Worm (Caenorhabditis elegans) whole organism, L4 larva: ENCODE measurements around the gene egl-1.

Experiments
- F26F4.8 ChIP-seq: fragments of 200-800 bp; sonication (Bioruptor generic); conservative IDR thresholded peaks from 2 replicates; pipeline ENCODE4 v1.3.6; 2022; ENCODE audit warnings: missing genetic modification characterization, missing compliant biosample characterization
- F37D6.2 ChIP-seq: sonication (generic microtip); optimal IDR thresholded peaks from 2 replicates; lab custom pipeline; 2016; ENCODE audit warnings: mild to moderate bottlenecking, missing genetic modification characterization, missing compliant biosample characterization
- T26A8.4 ChIP-seq: fragments of 200-800 bp; sonication (Bioruptor generic); IDR thresholded peaks from 2 replicates; pipeline ENCODE4 v1.3.6; 2022; ENCODE audit warnings: missing genetic modification characterization, missing compliant biosample characterization
- Y105C5A.15 ChIP-seq: fragments of 200-800 bp; sonication (Bioruptor generic); IDR thresholded peaks from 2 replicates; pipeline ENCODE4 v1.3.6; 2022; ENCODE audit warnings: missing genetic modification characterization, missing compliant biosample characterization
- Y48G9A.11 ChIP-seq: fragments of 200-800 bp; sonication (Bioruptor generic); IDR thresholded peaks from 2 replicates; pipeline ENCODE4 v1.3.6; 2022; ENCODE audit warnings: missing genetic modification reagents, missing genetic modification characterization, missing compliant biosample characterization
- ZK546.5 ChIP-seq, 2 experiments: sonication (generic microtip); optimal IDR thresholded peaks; 2 replicates each; lab custom pipeline; 2017; ENCODE audit warnings: missing biosample characterization in 2 of 2, missing genetic modification characterization in 2 of 2
- aha-1 ChIP-seq: fragments of 150-350 bp; peaks from one replicate; lab custom pipeline; 2014; ENCODE audit warnings: missing biosample characterization, missing genetic modification characterization
- ama-1 ChIP-seq: fragments of 150-350 bp; optimal IDR thresholded peaks from 2 replicates; lab custom pipeline; 2014; ENCODE audit warnings: inconsistent platforms, mixed read lengths
- arid-1 ChIP-seq: fragments of 200-800 bp; sonication (Bioruptor generic); conservative IDR thresholded peaks from 2 replicates; pipeline ENCODE4 v1.3.6; 2022; ENCODE audit warnings: missing genetic modification reagents, missing genetic modification characterization, missing compliant biosample characterization
- ceh-20 ChIP-seq: fragments of 200-800 bp; sonication (Bioruptor generic); IDR thresholded peaks from 2 replicates; pipeline ENCODE4 v1.3.6; 2022; ENCODE audit warnings: missing genetic modification reagents, missing genetic modification characterization, missing compliant biosample characterization
- ceh-32 ChIP-seq: sonication (generic microtip); optimal IDR thresholded peaks from 2 replicates; lab custom pipeline; 2016; ENCODE audit warnings: mild to moderate bottlenecking, missing genetic modification characterization, missing compliant biosample characterization; ENCODE audit not compliant: poor library complexity
- ceh-82 ChIP-seq: sonication (generic microtip); optimal IDR thresholded peaks from 2 replicates; lab custom pipeline; 2017; ENCODE audit warnings: missing biosample characterization, missing genetic modification characterization
- daf-12 ChIP-seq: fragments of 150-350 bp; optimal IDR thresholded peaks from 2 replicates; lab custom pipeline; 2014; ENCODE audit warnings: missing biosample characterization, missing genetic modification reagents, missing genetic modification characterization
- daf-16 ChIP-seq, 3 experiments: sonication (generic microtip); optimal IDR thresholded peaks; 2 replicates each; lab custom pipeline; 2016 to 2017; ENCODE audit warnings: missing genetic modification characterization in 3 of 3, missing genetic modification reagents in 3 of 3, mild to moderate bottlenecking in 2 of 3, missing compliant biosample characterization in 2 of 3, missing biosample characterization in 1 of 3, moderate library complexity in 1 of 3
- daf-8 ChIP-seq: fragments of 200-800 bp; sonication (Bioruptor generic); IDR thresholded peaks from 2 replicates; pipeline ENCODE4 v1.3.6; 2022; ENCODE audit warnings: missing genetic modification characterization, missing compliant biosample characterization
- dmd-8 ChIP-seq: fragments of 200-800 bp; sonication (Bioruptor generic); IDR thresholded peaks from 2 replicates; pipeline ENCODE4 v1.3.6; 2022; ENCODE audit warnings: missing genetic modification characterization, missing compliant biosample characterization
- dpl-1 ChIP-seq: fragments of 150-350 bp; optimal IDR thresholded peaks from 2 replicates; lab custom pipeline; 2014; ENCODE audit warnings: missing biosample characterization, missing genetic modification reagents, missing genetic modification characterization
- egl-27 ChIP-seq: sonication (generic microtip); optimal IDR thresholded peaks from 3 replicates; lab custom pipeline; 2017; ENCODE audit warnings: missing biosample characterization, missing genetic modification reagents, missing genetic modification characterization
- egl-43 ChIP-seq: fragments of 200-800 bp; sonication (Bioruptor generic); IDR thresholded peaks from 2 replicates; pipeline ENCODE4 v1.3.6; 2022; ENCODE audit warnings: missing genetic modification reagents, missing genetic modification characterization, missing compliant biosample characterization
- hif-1 ChIP-seq, 2 experiments: sonication (generic microtip); optimal IDR thresholded peaks; 2 replicates each; lab custom pipeline; 2016 to 2017; ENCODE audit warnings: missing compliant biosample characterization in 2 of 2, missing genetic modification characterization in 2 of 2, missing genetic modification reagents in 2 of 2, missing genotype in 2 of 2, mild to moderate bottlenecking in 1 of 2
- hlh-11 ChIP-seq: fragments of 200-800 bp; sonication (Bioruptor generic); optimal IDR thresholded peaks from 2 replicates; lab custom pipeline; 2018; ENCODE audit warnings: mild to moderate bottlenecking, missing genetic modification characterization, missing compliant biosample characterization
- lim-7 ChIP-seq: fragments of 200-800 bp; sonication (Bioruptor generic); IDR thresholded peaks from 2 replicates; pipeline ENCODE4 v1.3.6; 2022; ENCODE audit warnings: missing genetic modification characterization, missing compliant biosample characterization
- lin-15B ChIP-seq: fragments of 150-350 bp; sonication (generic microtip); optimal IDR thresholded peaks from 3 replicates; lab custom pipeline; 2014; ENCODE audit warnings: missing biosample characterization, missing genetic modification characterization
- lin-38 ChIP-seq: fragments of 200-800 bp; sonication (Bioruptor generic); IDR thresholded peaks from 2 replicates; pipeline ENCODE4 v1.3.6; 2022; ENCODE audit warnings: missing genetic modification reagents, missing genetic modification characterization, missing compliant biosample characterization
- lin-39 ChIP-seq: fragments of 150-350 bp; optimal IDR thresholded peaks from 2 replicates; lab custom pipeline; 2014; ENCODE audit warnings: missing biosample characterization, missing genetic modification reagents, missing genetic modification characterization
- lsy-2 ChIP-seq, 2 experiments: fragments of 150-350 bp in 1 of 2; sonication (generic microtip) in 1 of 2; optimal IDR thresholded peaks; 2 replicates each; lab custom pipeline; 2014 to 2017; ENCODE audit warnings: missing biosample characterization in 2 of 2, missing genetic modification characterization in 2 of 2
- mdl-1 ChIP-seq, 2 experiments: fragments of 150-350 bp in 1 of 2; sonication (generic microtip) in 1 of 2; optimal IDR thresholded peaks; 2 replicates each; lab custom pipeline; 2014 to 2017; ENCODE audit warnings: missing biosample characterization in 2 of 2, missing genetic modification characterization in 2 of 2
- mep-1 ChIP-seq: fragments of 150-350 bp; sonication (generic microtip); optimal IDR thresholded peaks from 3 replicates; lab custom pipeline; 2014; ENCODE audit warnings: missing biosample characterization, missing genetic modification characterization
- mes-2 ChIP-seq: sonication (generic microtip); optimal IDR thresholded peaks from 2 replicates; lab custom pipeline; 2016; ENCODE audit warnings: missing genotype, mild to moderate bottlenecking, missing genetic modification characterization, missing compliant biosample characterization; ENCODE audit not compliant: poor library complexity, severe bottlenecking
- mxl-2 ChIP-seq: fragments of 200-800 bp; sonication (Bioruptor generic); conservative IDR thresholded peaks from 2 replicates; pipeline ENCODE4 v1.3.6; 2022; ENCODE audit warnings: missing genetic modification reagents, missing genetic modification characterization, missing compliant biosample characterization
- nhr-102 ChIP-seq: sonication (generic microtip); optimal IDR thresholded peaks from 2 replicates; lab custom pipeline; 2016; ENCODE audit warnings: mild to moderate bottlenecking, missing genetic modification characterization, moderate library complexity, missing compliant biosample characterization
- nhr-25 ChIP-seq: sonication (generic microtip); optimal IDR thresholded peaks from 2 replicates; lab custom pipeline; 2017; ENCODE audit warnings: missing genetic modification characterization, mild to moderate bottlenecking, missing compliant biosample characterization, antibody characterized with exemption, moderate library complexity, borderline replicate concordance; ENCODE audit not compliant: insufficient read depth
- nhr-42 ChIP-seq: fragments of 200-800 bp; sonication (Bioruptor generic); IDR thresholded peaks from 2 replicates; pipeline ENCODE4 v1.3.6; 2022; ENCODE audit warnings: missing genetic modification characterization, missing compliant biosample characterization
- nhr-48 ChIP-seq: sonication (generic microtip); optimal IDR thresholded peaks from 2 replicates; lab custom pipeline; 2016; ENCODE audit warnings: mild to moderate bottlenecking, missing genetic modification characterization, missing compliant biosample characterization
- nhr-6 ChIP-seq: fragments of 150-350 bp; optimal IDR thresholded peaks from 2 replicates; lab custom pipeline; 2014; ENCODE audit warnings: missing biosample characterization, missing genetic modification characterization
- nhr-77 ChIP-seq: fragments of 150-350 bp; optimal IDR thresholded peaks from 2 replicates; lab custom pipeline; 2014; ENCODE audit warnings: missing biosample characterization, missing genetic modification characterization
- pha-4 ChIP-seq, 2 experiments: fragments of 150-350 bp in 1 of 2; fragments of 200-800 bp in 1 of 2; sonication (Bioruptor generic) in 1 of 2; IDR thresholded peaks in 1 of 2; optimal IDR thresholded peaks in 1 of 2; 2 replicates each; pipeline versions ENCODE4 v1.3.6 to Lab custom; 2014 to 2022; ENCODE audit warnings: missing genetic modification characterization in 2 of 2, missing genetic modification reagents in 2 of 2, missing biosample characterization in 1 of 2, missing compliant biosample characterization in 1 of 2
- pqm-1 ChIP-seq: sonication (generic microtip); optimal IDR thresholded peaks from 2 replicates; lab custom pipeline; 2017; ENCODE audit warnings: missing biosample characterization, missing genetic modification characterization
- rbr-2 ChIP-seq: sonication (generic microtip); optimal IDR thresholded peaks from 2 replicates; lab custom pipeline; 2016; ENCODE audit warnings: missing genotype, missing genetic modification characterization, missing compliant biosample characterization
- spr-1 ChIP-seq: sonication (generic microtip); optimal IDR thresholded peaks from 2 replicates; lab custom pipeline; 2016; ENCODE audit warnings: mild to moderate bottlenecking, missing genetic modification characterization, missing compliant biosample characterization
- tra-1 ChIP-seq: fragments of 200-800 bp; sonication (Bioruptor generic); IDR thresholded peaks from 2 replicates; pipeline ENCODE4 v1.3.6; 2022; ENCODE audit warnings: missing genetic modification reagents, missing genetic modification characterization, missing compliant biosample characterization
- unc-130 ChIP-seq: sonication (generic microtip); optimal IDR thresholded peaks from 2 replicates; lab custom pipeline; 2016; ENCODE audit warnings: missing genetic modification reagents, missing genetic modification characterization, missing compliant biosample characterization
- unc-39 ChIP-seq: sonication (generic microtip); optimal IDR thresholded peaks from 2 replicates; lab custom pipeline; 2017; ENCODE audit warnings: missing biosample characterization, missing genetic modification characterization
- vab-7 ChIP-seq: fragments of 200-800 bp; sonication (Bioruptor generic); IDR thresholded peaks from 2 replicates; pipeline ENCODE4 v1.3.6; 2022; ENCODE audit warnings: missing genetic modification reagents, missing genetic modification characterization, missing compliant biosample characterization
- zag-1 ChIP-seq: fragments of 150-350 bp; optimal IDR thresholded peaks from 2 replicates; lab custom pipeline; 2014; ENCODE audit warnings: missing biosample characterization, missing genetic modification characterization
- ztf-7 ChIP-seq: fragments of 150-350 bp; optimal IDR thresholded peaks from 2 replicates; lab custom pipeline; 2014; ENCODE audit warnings: missing biosample characterization, missing genetic modification characterization

egl-1 gene

ce11 chrV:14423268-14423667 lies 8.9 kb downstream of the egl-1 start, which contains the start of gene rpoa-12:
rpoa-12 (minus strand) TSS chrV:14423304.
- peak; percentile 28 for TF ChIP-seq dpl-1 (GFP tag; lab: Kevin White, UChicago)
- peak; percentile 68 for TF ChIP-seq lin-38 (GFP tag; lab: Robert Waterston, UW)
- TF ChIP-seq lsy-2 (tag; optimal IDR thresholded peaks at IDR 0.05; lab: Kevin White, UChicago): peak in 1 of 2 experiments; percentile 42
- TF ChIP-seq unc-130 (GFP tag; lab: Kevin White, UChicago): peak; percentile 47
- TF ChIP-seq daf-16 (GFP tag; optimal IDR thresholded peaks at IDR 0.05; lab: Kevin White, UChicago): no peak
- TF ChIP-seq daf-16 (tag; optimal IDR thresholded peaks at IDR 0.05; lab: Kevin White, UChicago): peak; percentile 17
- peak in 1 of 2 experiments; percentile 74 for TF ChIP-seq hif-1 (tag; optimal IDR thresholded peaks at IDR 0.05; lab: Kevin White, UChicago)
- TF ChIP-seq nhr-6 (tag; lab: Kevin White, UChicago): peak; percentile 64
- no peak for TF ChIP-seq ceh-82
- peak; percentile 77 for TF ChIP-seq mes-2 (tag; lab: Kevin White, UChicago)
- TF ChIP-seq spr-1 (tag; lab: Kevin White, UChicago): no peak
- TF ChIP-seq rbr-2: peak; percentile 21
- TF ChIP-seq nhr-25 (tag; lab: Kevin White, UChicago): peak; percentile 16
- TF ChIP-seq F37D6.2 (tag; lab: Kevin White, UChicago): peak; percentile 23
- no peak for TF ChIP-seq lin-39

DNA sequence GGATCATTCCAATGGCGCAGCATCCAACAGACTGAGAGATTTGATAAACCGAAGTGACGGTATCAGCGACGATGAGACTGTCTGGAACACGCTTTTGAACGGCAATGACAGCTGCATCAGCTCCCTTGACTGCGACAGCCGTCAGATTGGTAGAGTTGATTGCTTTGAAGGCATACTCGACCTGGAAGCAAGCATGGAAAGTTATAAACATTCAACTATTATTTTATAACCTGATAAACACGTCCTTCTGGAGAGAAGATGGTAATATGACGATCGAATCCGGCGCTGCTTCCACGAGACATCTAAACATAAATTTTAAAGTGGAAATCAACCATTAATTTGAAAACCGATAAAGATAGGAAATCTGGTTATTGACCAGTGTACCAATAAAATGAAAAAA lies 9.8 kb downstream of the egl-1 start, which contains the start of gene pas-1:
TSS of gene pas-1 (minus strand) at position 302 of the 400 bp plus-strand sequence.
- TF ChIP-seq mxl-2 (GFP tag; lab: Robert Waterston, UW): no peak
- peak; percentile 54 for TF ChIP-seq egl-43 (GFP tag; lab: Robert Waterston, UW)
- 0 out of 2 replicates have a peak, but pooled peaks have one; percentile 48 for TF ChIP-seq T26A8.4 (GFP tag; lab: Robert Waterston, UW)
- no peak for TF ChIP-seq zag-1 (tag; lab: Kevin White, UChicago)
- peak; percentile 29 for TF ChIP-seq nhr-102 (tag; lab: Kevin White, UChicago)
- TF ChIP-seq hlh-11: no peak
- no peak for TF ChIP-seq tra-1 (GFP tag; lab: Robert Waterston, UW)
- peak; percentile 15; the same call in 1 of the 2 replicates for TF ChIP-seq Y48G9A.11
- no peak for TF ChIP-seq daf-12 (tag; lab: Kevin White, UChicago)
- TF ChIP-seq ceh-32 (tag; lab: Kevin White, UChicago): no peak
- no peak for TF ChIP-seq hif-1 (tag; optimal IDR thresholded peaks at IDR 0.05; lab: Kevin White, UChicago)
- TF ChIP-seq mep-1 (tag; lab: Kevin White, UChicago): no peak
- 0 out of 2 replicates have a peak, but pooled peaks have one; percentile 6 for TF ChIP-seq arid-1 (GFP tag; lab: Robert Waterston, UW)
- 0 out of 2 replicates have a peak, but pooled peaks have one; percentile 12 for TF ChIP-seq Y105C5A.15 (GFP tag; lab: Robert Waterston, UW)
- peak; percentile 38 for TF ChIP-seq aha-1 (tag; lab: Kevin White, UChicago)
- TF ChIP-seq ama-1 (lab: Kevin White, UChicago): peak; percentile 67
- peak; percentile 60 for TF ChIP-seq lin-38 (GFP tag; lab: Robert Waterston, UW)
- 0 out of 2 replicates have a peak, but pooled peaks have one; percentile 40 for TF ChIP-seq pha-4 (GFP tag; IDR thresholded peaks at IDR 0.05; lab: Robert Waterston, UW)
- no peak for TF ChIP-seq pha-4 (tag; optimal IDR thresholded peaks at IDR 0.05; lab: Kevin White, UChicago)
- peak; percentile 74 for TF ChIP-seq dmd-8 (GFP tag; lab: Robert Waterston, UW)
- TF ChIP-seq, all 104 proteins: peak for 11

DNA sequence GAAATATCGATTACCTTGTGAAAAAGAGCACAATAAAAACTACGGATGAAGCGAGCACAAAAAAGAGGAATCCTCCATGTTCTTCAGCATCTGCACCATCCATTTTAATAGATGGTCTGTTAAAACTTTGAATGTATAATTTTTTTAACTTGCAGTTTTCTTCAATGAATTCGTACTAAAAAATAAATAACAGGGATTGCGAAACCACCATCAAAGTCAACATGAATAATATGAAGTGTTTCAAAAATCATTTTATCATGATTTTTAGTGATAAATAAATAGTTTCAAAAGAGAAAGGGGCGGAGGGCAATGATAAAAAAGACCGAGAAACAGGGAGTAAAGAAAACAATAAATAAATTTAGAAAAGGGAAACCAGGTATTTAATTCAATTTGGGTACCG lies 10.8 kb downstream of the egl-1 start, which contains the start of gene dhs-22:
TSS of gene dhs-22 (minus strand) at position 116 of the 400 bp plus-strand sequence.
- TF ChIP-seq ztf-7 (no peak), F26F4.8 (GFP tag; lab: Robert Waterston, UW) (no peak), unc-39 (no peak), vab-7 (GFP tag; lab: Robert Waterston, UW) (no peak), nhr-42 (GFP tag; lab: Robert Waterston, UW) (no peak), egl-27 (tag; lab: Kevin White, UChicago) (no peak), ZK546.5 (tag; optimal IDR thresholded peaks at IDR 0.05; lab: Kevin White, UChicago) (no peak), nhr-102 (tag; lab: Kevin White, UChicago) (no peak), mdl-1 (tag; optimal IDR thresholded peaks at IDR 0.05; lab: Kevin White, UChicago) (no peak), lin-38 (GFP tag; lab: Robert Waterston, UW) (0 out of 2 replicates have a peak, but pooled peaks have one; percentile 44), lim-7 (no peak), lin-15B (tag; lab: Kevin White, UChicago) (no peak), nhr-77 (tag; lab: Kevin White, UChicago) (no peak), pqm-1 (tag; lab: Kevin White, UChicago) (peak; percentile 24), ceh-32 (tag; lab: Kevin White, UChicago) (no peak), daf-8 (GFP tag; lab: Robert Waterston, UW) (no peak), nhr-48 (tag; lab: Kevin White, UChicago) (no peak), mes-2 (tag; lab: Kevin White, UChicago) (no peak), ceh-20 (GFP tag; lab: Robert Waterston, UW) (no peak), Y105C5A.15 (GFP tag; lab: Robert Waterston, UW) (no peak)
